Worm (Caenorhabditis elegans) whole organism, dauer: Measurements from ENCODE around the gene F42A6.2.
"Not testable (repeated sequence)": the region's sequence is repeated elsewhere in the genome, so short reads cannot be mapped to it uniquely, and the experiment has no call there.

ENCODE experiments used
- unc-62 ChIP-seq: sonication (generic microtip); optimal IDR thresholded peaks from 2 replicates; lab custom pipeline; 2017; ENCODE audit warnings: missing biosample characterization, missing genetic modification reagents, missing genetic modification characterization

The F42A6.2 gene

ce11 chrIV:3311243-3311642 is 30.0 kb upstream of the F42A6.2 start, which contains the start of gene zip-11:
zip-11 (plus strand) TSS chrIV:3311276.
- no peak for TF ChIP-seq unc-62 (GFP tag; lab: Kevin White, UChicago)

DNA sequence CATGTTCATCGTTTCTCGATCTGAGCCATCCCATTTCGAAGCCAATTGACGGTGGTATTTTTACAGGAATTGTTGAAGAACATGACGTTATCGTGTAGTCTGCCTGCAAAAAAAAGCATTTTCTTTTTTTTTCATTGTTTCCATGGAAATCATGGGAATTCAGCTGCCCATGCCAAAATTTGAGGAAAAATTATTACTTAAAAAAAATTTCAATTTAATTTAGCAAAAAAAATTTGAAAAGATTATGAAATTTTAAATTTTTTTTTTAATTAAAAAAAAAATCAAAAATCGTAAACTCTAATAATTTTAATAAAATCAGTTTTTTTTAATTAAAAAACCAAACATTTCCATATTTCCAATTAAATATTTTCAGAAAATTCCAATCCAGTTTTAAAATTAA is 9.5 kb upstream of the F42A6.2 start, which contains the start of gene F42A6.5:
Gene F42A6.5 (minus strand): TSS at position 101 of the 400 bp plus-strand sequence.
- TF ChIP-seq unc-62 (GFP tag; lab: Kevin White, UChicago), result not testable (repeated sequence)

DNA sequence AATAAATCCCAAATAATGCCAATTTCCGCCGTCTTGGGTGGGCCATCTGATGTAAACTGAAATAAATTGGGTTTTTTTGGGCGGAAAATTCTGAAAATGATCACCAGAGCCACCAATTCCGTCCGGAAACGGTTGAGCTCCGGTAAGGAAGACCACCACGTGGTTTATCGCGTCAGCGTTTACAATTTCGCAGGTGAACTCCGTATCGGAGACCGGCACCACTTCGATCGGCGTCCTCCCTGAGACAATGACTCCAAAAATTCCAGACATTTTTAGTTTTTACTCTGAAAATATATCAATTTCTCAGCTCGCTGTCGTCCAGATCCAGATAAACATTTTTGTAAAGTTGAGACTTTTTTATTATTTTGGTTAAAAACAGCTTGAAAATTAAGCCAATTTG is 4.7 kb upstream of the F42A6.2 start, which contains the start of gene F42A6.6:
Gene F42A6.6 (minus strand): TSS at position 289 of the 400 bp plus-strand sequence.
- TF ChIP-seq unc-62 (GFP tag; lab: Kevin White, UChicago), result no peak

DNA sequence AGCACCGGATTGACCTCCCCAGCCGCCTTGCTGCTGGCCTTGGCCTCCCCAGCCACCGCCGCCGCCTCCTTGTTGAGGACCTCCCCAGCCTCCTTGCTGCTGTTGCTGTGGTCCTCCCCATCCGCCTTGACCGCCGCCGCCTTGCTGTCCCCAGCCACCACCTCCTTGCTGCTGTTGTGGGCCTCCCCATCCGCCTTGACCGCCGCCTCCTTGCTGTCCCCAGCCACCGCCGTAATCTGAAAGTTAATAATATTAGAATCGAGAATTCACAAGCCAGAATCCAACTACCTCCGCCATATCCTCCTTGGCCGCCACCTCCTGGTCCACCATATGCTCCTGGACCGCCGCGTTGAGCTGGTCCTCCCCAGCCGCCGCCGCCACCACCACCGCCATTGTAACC is 4.0 kb upstream of the F42A6.2 start:
- no peak for TF ChIP-seq unc-62 (GFP tag; lab: Kevin White, UChicago)

- TF ChIP-seq unc-62 (GFP tag; lab: Kevin White, UChicago), result no peak
Observed at ce11 chrIV:3338176-3338575, 3.1 kb upstream of the F42A6.2 start.

- no peak for TF ChIP-seq unc-62 (GFP tag; lab: Kevin White, UChicago)
Observed at ce11 chrIV:3338676-3339075, 2.6 kb upstream of the F42A6.2 start, which contains the start of gene hrpa-1. hrpa-1 (minus strand) TSS chrIV:3338867.

DNA sequence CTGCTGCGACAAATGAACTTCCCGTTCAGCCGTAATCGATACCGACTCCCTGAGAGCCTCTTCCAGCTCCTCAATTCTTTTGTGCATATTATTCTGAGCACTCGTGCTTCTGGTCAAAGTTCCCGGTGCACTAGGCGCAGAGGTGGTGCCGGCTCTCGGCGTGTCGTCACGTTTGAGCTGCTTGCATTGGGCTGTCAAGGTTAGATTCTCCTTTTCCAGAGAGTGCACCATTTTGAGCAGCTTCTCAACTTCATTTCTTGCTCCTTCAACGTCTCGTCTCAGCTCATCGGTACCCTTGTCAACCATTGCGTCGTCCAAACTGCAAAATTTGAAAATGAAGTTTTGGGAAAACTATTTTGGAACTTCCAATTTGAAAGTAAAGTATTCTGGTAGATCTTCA is 4.2 kb downstream of the F42A6.2 start:
- no peak for TF ChIP-seq unc-62 (GFP tag; lab: Kevin White, UChicago)

ce11 chrIV:3348334-3348733 is 7.1 kb downstream of the F42A6.2 start:
- no peak for TF ChIP-seq unc-62 (GFP tag; lab: Kevin White, UChicago)

- no peak for TF ChIP-seq unc-62 (GFP tag; lab: Kevin White, UChicago)
Observed at ce11 chrIV:3349977-3350580, 8.8 kb downstream of the F42A6.2 start, which contains the start of gene elks-1. elks-1 (minus strand) TSS chrIV:3350027.

DNA sequence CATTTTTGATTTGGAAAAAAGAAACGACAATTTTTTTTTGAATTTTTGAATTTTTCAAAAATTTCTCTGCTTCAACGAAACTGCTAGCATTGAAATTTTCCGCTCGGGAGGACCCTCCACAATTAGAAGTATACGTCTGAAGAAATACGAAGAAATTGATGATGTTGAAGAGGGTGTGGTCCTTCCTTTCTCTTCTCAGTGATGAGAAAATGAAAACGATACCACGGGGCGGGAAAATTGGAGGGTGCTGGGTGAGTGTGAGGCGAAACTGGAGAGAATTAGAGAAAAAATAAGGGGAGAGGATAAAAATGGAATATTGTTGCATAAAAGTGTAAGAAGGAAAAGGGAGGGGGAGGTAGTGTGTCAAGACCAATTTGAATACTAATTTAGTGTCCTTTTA is 10.7 kb downstream of the F42A6.2 start:
- TF ChIP-seq unc-62 (GFP tag; lab: Kevin White, UChicago), result no peak

ce11 chrIV:3354757-3355156 is 13.5 kb downstream of the F42A6.2 start, which contains the start of gene F42A6.1:
F42A6.1 (plus strand) TSS chrIV:3355057.
- TF ChIP-seq unc-62 (GFP tag; lab: Kevin White, UChicago), result no peak

ce11 chrIV:3363221-3363620 is 22.0 kb downstream of the F42A6.2 start, which contains the start of gene Y55H10A.2:
Y55H10A.2 (plus strand) TSS chrIV:3363521.
- no peak for TF ChIP-seq unc-62 (GFP tag; lab: Kevin White, UChicago)

ce11 chrIV:3363784-3364183 is 22.5 kb downstream of the F42A6.2 start:
- no peak for TF ChIP-seq unc-62 (GFP tag; lab: Kevin White, UChicago)

DNA sequence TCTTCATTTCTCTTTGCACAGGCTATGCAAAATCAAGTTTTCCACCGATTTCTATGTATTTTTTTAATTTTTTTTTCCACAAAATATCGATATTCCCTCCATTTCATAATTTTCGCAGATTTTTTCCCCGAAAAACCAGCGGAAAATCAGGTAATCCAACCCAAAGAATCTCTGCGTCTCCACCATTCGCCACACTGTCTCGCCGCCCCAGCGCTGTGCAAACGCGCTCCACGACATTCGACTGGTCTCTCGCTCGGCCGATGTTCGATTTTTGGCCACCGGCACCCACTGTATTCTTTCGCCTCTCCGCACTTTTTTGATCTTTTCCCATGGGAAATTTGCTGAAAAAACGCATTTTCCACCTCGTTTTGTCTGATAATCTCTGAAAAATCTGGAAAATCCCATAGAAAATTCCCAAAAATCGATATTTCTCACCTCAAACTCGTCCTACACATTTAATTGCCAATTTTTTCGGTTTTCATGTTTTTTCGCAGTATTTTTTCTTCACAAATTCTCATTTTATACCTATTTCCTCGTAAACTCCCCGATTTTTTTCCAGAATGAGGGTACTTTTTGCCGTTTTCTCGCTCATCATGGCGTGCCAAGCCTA is 27.5 kb downstream of the F42A6.2 start, which contains the start of gene vha-19:
Gene vha-19 (plus strand): TSS at position 560 of the 610 bp plus-strand sequence.
- TF ChIP-seq unc-62 (GFP tag; lab: Kevin White, UChicago), result no peak

DNA sequence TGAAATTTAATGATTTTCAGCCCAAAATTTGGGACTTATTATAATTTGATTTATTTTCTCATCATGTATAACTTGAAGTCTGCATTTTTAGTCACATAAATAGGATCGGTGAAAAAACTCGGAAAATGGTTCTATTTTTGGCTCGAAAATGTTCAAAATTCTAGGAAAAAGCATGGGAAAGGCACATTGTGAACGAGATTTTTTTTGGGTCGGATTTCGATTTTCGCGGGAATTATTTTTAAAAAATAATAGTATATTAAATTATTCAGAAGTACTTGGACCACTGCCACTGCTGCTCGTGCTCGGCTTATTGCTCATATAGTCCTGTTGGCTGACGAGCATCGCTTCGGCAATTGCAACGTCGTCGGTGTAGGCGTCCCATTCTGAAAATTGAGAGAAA is 32.1 kb downstream of the F42A6.2 start:
- TF ChIP-seq unc-62 (GFP tag; lab: Kevin White, UChicago), result no peak

DNA sequence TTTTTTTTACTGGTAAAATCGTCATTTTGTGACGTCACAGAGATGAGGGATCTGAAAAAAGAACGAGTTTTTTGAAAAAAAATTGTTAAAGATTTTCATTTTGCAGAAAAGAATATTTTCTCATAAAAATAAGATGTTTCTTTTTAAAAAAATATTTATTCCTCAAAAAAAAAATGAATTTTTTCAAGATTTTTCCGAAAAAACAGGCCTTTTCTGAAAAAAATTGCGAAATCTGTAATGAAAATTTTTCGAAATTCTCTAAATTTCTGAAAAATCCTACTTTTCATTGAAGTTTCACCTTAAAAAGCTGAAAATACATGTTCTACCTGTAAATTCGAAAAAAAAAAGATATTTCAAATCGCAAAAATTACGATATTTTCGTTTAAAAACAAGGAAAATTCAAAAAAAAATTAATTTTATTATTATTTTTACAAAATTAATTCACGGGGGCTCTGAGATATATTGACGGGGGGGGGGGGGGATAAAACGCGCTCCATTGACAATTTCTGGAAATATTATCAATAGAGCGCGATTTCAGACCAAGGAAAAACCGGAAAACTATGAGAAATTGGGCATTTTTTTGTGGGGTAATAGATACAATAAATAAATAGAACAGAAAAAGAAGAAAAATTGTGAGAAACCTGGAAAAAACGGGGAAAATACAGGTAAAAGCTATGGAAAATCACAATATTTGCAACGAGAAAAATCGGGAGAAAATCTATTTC is 37.0 kb downstream of the F42A6.2 start, which contains the start of gene otub-4:
Gene otub-4 (minus strand): TSS at position 51 of the 725 bp plus-strand sequence.
- no peak for TF ChIP-seq unc-62 (GFP tag; lab: Kevin White, UChicago)
